Fruit fly (Drosophila melanogaster) whole organism, embryonic: ENCODE measurements around the gene CG13000.
A peak's percentile ranks its signal among the peaks of the same experiment; 100 is the strongest.

Experiments used
- Antp ChIP-seq: fragments of 200-800 bp; sonication (Bioruptor generic); optimal IDR thresholded peaks from 3 replicates; lab custom pipeline; 2016; ENCODE audit warnings: missing biosample characterization, missing genetic modification characterization
- CG10147 ChIP-seq: fragments of 200-800 bp; sonication (Bioruptor generic); optimal IDR thresholded peaks from 2 replicates; lab custom pipeline; 2019; ENCODE audit warnings: missing biosample characterization, mild to moderate bottlenecking, missing genetic modification characterization, moderate library complexity
- CG10462 ChIP-seq: fragments of 200-800 bp; sonication (Bioruptor generic); optimal IDR thresholded peaks from 2 replicates; lab custom pipeline; 2016; ENCODE audit warnings: missing biosample characterization, missing genetic modification characterization
- CG32772 ChIP-seq: fragments of 200-800 bp; sonication (Bioruptor generic); IDR thresholded peaks from 2 replicates; pipeline ENCODE4 v1.3.6; 2022; ENCODE audit warnings: missing biosample characterization, missing genetic modification characterization
- CG9797 ChIP-seq: fragments of 200-800 bp; sonication (Bioruptor generic); optimal IDR thresholded peaks from 3 replicates; lab custom pipeline; 2018; ENCODE audit warnings: missing biosample characterization, mild to moderate bottlenecking, missing genetic modification characterization
- Eip74EF ChIP-seq, 2 experiments: fragments of 200-800 bp in 1 of 2; fragments of >200 bp in 1 of 2; sonication (Bioruptor generic) in 1 of 2; optimal IDR thresholded peaks; 2 replicates each; lab custom pipeline; 2017 to 2019; ENCODE audit warnings: missing biosample characterization in 2 of 2, missing genetic modification characterization in 2 of 2, mild to moderate bottlenecking in 1 of 2, moderate library complexity in 1 of 2
- chinmo ChIP-seq: fragments of 200-800 bp; sonication (Bioruptor generic); IDR thresholded peaks from 4 replicates; pipeline ENCODE4 v1.3.6; 2022; ENCODE audit warnings: missing biosample characterization, missing genetic modification characterization; ENCODE audit not compliant: partially characterized antibody
- dpn ChIP-seq, 2 experiments: fragments of 200-800 bp; sonication (Bioruptor generic); optimal IDR thresholded peaks; 3 replicates each; lab custom pipeline; 2016; ENCODE audit warnings: missing biosample characterization in 2 of 2, missing genetic modification characterization in 2 of 2
- lab ChIP-seq: fragments of 200-800 bp; sonication (Bioruptor generic); optimal IDR thresholded peaks from 3 replicates; lab custom pipeline; 2017; ENCODE audit warnings: missing biosample characterization, missing genetic modification characterization, mild to moderate bottlenecking, moderate library complexity, missing genetic modification reagents
- mirr ChIP-seq: fragments of 200-800 bp; sonication (Bioruptor generic); optimal IDR thresholded peaks from 3 replicates; lab custom pipeline; 2018; ENCODE audit warnings: missing biosample characterization, mild to moderate bottlenecking, missing genetic modification characterization
- toy ChIP-seq: fragments of 200-800 bp; sonication (Bioruptor generic); IDR thresholded peaks from 2 replicates; pipeline ENCODE4 v1.3.6; 2022; ENCODE audit warnings: missing biosample characterization, missing genetic modification characterization

DNA sequence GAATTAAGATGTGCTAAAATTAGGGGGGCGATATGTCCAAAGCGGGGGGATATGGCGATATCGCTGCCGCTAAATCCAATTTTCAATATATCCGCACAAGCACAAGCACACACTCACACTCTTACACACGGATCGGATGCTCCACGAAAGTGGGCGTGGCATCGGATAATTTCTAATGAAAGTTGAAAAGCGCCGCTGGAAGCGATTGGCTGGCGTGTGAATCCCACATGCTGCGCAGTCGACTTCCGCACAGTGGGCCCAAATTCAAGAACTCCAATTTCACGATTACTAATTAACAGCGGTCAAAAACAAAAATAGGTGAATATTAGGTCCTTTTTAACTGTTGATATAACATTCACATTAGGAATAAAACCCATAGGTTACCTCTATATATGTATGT, 36.3 kb downstream of the CG13000 start:
- no peak for TF ChIP-seq CG10462 (GFP tag; lab: Kevin White, UChicago)
- TF ChIP-seq dpn (GFP tag; optimal IDR thresholded peaks at IDR 0.05; lab: Kevin White, UChicago): no peak
- TF ChIP-seq mirr: no peak
- no peak for TF ChIP-seq CG9797 (GFP tag; lab: Kevin White, UChicago)
- no peak for TF ChIP-seq CG10147 (GFP tag; lab: Kevin White, UChicago)
- no peak for TF ChIP-seq Eip74EF (GFP tag; optimal IDR thresholded peaks at IDR 0.05; lab: Kevin White, UChicago)
- no peak for TF ChIP-seq lab
- 0 out of 4 replicates have a peak, but pooled peaks have one; percentile 37 for TF ChIP-seq chinmo (GFP tag; lab: Robert Waterston, UW)
- TF ChIP-seq toy (GFP tag; lab: Robert Waterston, UW): no peak
- no peak for TF ChIP-seq Antp (GFP tag; lab: Kevin White, UChicago)
- no peak for TF ChIP-seq CG32772
